Worm (Caenorhabditis elegans): Measurements from ENCODE around the gene E_BE45912.2.

DNA sequence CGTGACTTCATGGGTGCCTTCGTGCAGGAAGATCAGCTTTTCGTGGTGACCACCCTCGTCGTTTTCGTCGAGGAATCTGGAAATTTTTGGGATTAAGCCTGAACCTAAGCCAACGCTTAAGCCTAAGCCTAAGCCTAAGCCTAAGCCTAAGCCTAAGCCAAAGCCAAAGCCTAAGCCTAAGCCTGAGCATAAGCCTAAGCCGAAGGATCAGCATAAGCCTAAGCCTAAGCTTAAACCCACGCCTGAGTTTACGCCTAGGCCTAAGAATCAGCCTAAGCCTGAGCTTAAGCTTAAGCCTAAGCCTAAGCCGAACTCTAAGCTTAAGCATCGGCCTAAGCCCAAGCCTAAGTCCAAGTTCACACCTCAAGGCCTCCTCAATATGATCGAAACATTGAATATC, 21.4 kb upstream of the E_BE45912.2 start:
- TF ChIP-seq jun-1 (tag; optimal IDR thresholded peaks at IDR 0.05) (no peak), R02D3.7 (tag; optimal IDR thresholded peaks at IDR 0.05) (no peak), egl-27 (tag; optimal IDR thresholded peaks at IDR 0.05) (no peak), ceh-28 (tag; optimal IDR thresholded peaks at IDR 0.05) (no peak), unc-62 (GFP tag; optimal IDR thresholded peaks at IDR 0.05) (no peak), nhr-43 (tag; optimal IDR thresholded peaks at IDR 0.05; ENCODE audit: poor library complexity, severe bottlenecking) (no peak), ztf-11 (tag; optimal IDR thresholded peaks at IDR 0.05) (no peak), elt-2 (tag; optimal IDR thresholded peaks at IDR 0.05) (no peak), daf-12 (tag; optimal IDR thresholded peaks at IDR 0.05) (no peak)

Data from whole organism, L3 larva.